Fruit fly (Drosophila melanogaster) whole organism, wandering third instar larva: Measurements from ENCODE around the gene alpha4GT2.
A peak's percentile ranks its signal among the peaks of the same experiment; 100 is the strongest.

Experiments
- CrebA ChIP-seq: fragments of 200-800 bp; sonication (Bioruptor generic); optimal IDR thresholded peaks from 2 replicates; lab custom pipeline; 2016; ENCODE audit warnings: missing biosample characterization, mild to moderate bottlenecking, missing genetic modification characterization, borderline replicate concordance
- Dfd ChIP-seq: fragments of >200 bp; optimal IDR thresholded peaks from 2 replicates; lab custom pipeline; 2017; ENCODE audit warnings: missing biosample characterization, missing genetic modification characterization
- HLH106 ChIP-seq: fragments of 200-800 bp; optimal IDR thresholded peaks from 3 replicates; lab custom pipeline; 2019; ENCODE audit warnings: missing biosample characterization, mild to moderate bottlenecking, missing genetic modification characterization, moderate library complexity
- Hnf4 ChIP-seq: fragments of 200-800 bp; sonication (Bioruptor generic); optimal IDR thresholded peaks from 2 replicates; lab custom pipeline; 2016; ENCODE audit warnings: missing biosample characterization, mild to moderate bottlenecking, missing genetic modification characterization
- Hr78 ChIP-seq: fragments of >200 bp; optimal IDR thresholded peaks from 2 replicates; lab custom pipeline; 2017; ENCODE audit warnings: missing biosample characterization, missing genetic modification characterization
- Myc ChIP-seq: fragments of >200 bp; optimal IDR thresholded peaks from 2 replicates; lab custom pipeline; 2017
- br ChIP-seq: fragments of 200-800 bp; sonication (Bioruptor generic); optimal IDR thresholded peaks from 2 replicates; lab custom pipeline; 2016; ENCODE audit warnings: missing biosample characterization, missing genetic modification characterization
- dl ChIP-seq, 2 experiments: fragments of 175-275, 200-275 bp in 1 of 2; fragments of 200-275 bp in 1 of 2; sonication (Bioruptor generic); optimal IDR thresholded peaks; lab custom pipeline; 2018; ENCODE audit warnings: mild to moderate bottlenecking in 2 of 2, missing biosample characterization in 2 of 2, missing genetic modification characterization in 2 of 2, moderate library complexity in 2 of 2; ENCODE audit not compliant: partially characterized antibody in 2 of 2, insufficient read depth in 1 of 2
- dsf ChIP-seq: sonication (Bioruptor generic); optimal IDR thresholded peaks from 2 replicates; lab custom pipeline; 2016; ENCODE audit warnings: missing biosample characterization, missing genetic modification characterization, borderline replicate concordance
- fru ChIP-seq: fragments of 200-800 bp; sonication (Bioruptor generic); optimal IDR thresholded peaks from 3 replicates; lab custom pipeline; 2016; ENCODE audit warnings: missing biosample characterization, mild to moderate bottlenecking, missing genetic modification characterization
- lola ChIP-seq: fragments of >200 bp; optimal IDR thresholded peaks from 2 replicates; lab custom pipeline; 2017; ENCODE audit warnings: missing biosample characterization, missing genetic modification characterization
- pan ChIP-seq: fragments of >200 bp; optimal IDR thresholded peaks from 2 replicates; lab custom pipeline; 2017
- usp ChIP-seq: fragments of >200 bp; optimal IDR thresholded peaks from 2 replicates; lab custom pipeline; 2017; ENCODE audit warnings: missing biosample characterization, missing genetic modification characterization

DNA sequence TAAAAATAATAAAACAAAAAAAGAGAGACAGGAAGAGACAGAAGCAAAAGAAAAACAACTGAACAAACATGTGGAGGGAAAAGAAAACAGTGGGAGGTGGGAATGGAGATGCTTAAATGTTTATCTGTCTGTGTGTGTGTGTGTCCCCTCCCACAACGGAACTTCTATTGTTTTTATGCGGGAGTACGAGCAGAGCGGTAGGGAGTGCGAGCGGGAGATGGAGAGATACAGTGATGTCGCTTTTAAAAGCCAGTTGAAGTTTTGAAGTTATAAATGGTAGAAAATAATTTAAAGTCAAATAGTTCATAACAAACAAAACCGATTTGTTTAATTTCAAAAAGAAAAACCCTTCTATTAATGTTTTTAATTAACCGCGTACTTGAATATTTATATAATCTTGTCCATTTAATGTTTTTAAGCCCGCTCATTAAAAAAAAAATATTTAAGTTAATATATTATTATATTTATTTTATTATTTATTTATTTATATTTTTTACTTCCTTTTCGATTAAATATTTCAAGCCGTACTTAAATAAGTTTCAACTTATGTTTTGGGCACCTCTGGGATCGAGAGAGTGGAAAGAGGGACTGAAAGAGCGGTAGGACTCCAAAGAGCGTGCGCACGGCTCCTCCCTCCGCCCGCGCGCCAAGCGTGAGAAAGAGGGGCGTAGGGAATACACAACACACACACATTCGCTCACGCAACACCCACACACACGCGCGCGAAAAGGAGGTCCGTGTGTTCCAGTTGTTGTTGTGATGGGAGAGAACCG, 48.4 kb downstream of the alpha4GT2 start:
- no peak for TF ChIP-seq Hr78 (GFP tag; lab: Kevin White, UChicago)
- TF ChIP-seq Myc (lab: Kevin White, UChicago): peak; percentile 13
- TF ChIP-seq usp (GFP tag; lab: Kevin White, UChicago): no peak
- TF ChIP-seq dl (GFP tag; optimal IDR thresholded peaks at IDR 0.05; lab: Kevin White, UChicago; ENCODE audit: insufficient read depth in 1 of 2, partially characterized antibody in 2 of 2): peak in 1 of 2 experiments; percentile 74
- TF ChIP-seq br (GFP tag; lab: Kevin White, UChicago): no peak
- no peak for TF ChIP-seq Hnf4 (GFP tag; lab: Kevin White, UChicago)
- no peak for TF ChIP-seq CrebA (GFP tag; lab: Kevin White, UChicago)
- peak; percentile 3 for TF ChIP-seq Dfd
- TF ChIP-seq pan: no peak
- TF ChIP-seq lola (GFP tag; lab: Kevin White, UChicago): no peak
- TF ChIP-seq fru: no peak
- no peak for TF ChIP-seq dsf (GFP tag; lab: Kevin White, UChicago)
- peak; percentile 59 for TF ChIP-seq HLH106
